Fruit fly (Drosophila melanogaster) whole organism, embryonic: Measurements from ENCODE around the gene pav.

ENCODE experiments used
- Aef1 ChIP-seq: fragments of 200-800 bp; sonication (Bioruptor generic); IDR thresholded peaks from 3 replicates; pipeline ENCODE4 v1.3.6; 2022; ENCODE audit warnings: missing biosample characterization, missing genetic modification characterization
- B-H2 ChIP-seq: fragments of 200-800 bp; sonication (Bioruptor generic); optimal IDR thresholded peaks from 2 replicates; lab custom pipeline; 2018; ENCODE audit warnings: missing biosample characterization, mild to moderate bottlenecking, missing genetic modification characterization
- CG10959 ChIP-seq: fragments of 200-800 bp; sonication (Bioruptor generic); IDR thresholded peaks from 2 replicates; pipeline ENCODE4 v1.3.6; 2022; ENCODE audit warnings: missing biosample characterization, missing genetic modification characterization
- CG12219 ChIP-seq: fragments of 200-800 bp; sonication (Bioruptor generic); optimal IDR thresholded peaks from 3 replicates; lab custom pipeline; 2018; ENCODE audit warnings: missing biosample characterization, mild to moderate bottlenecking, missing genetic modification characterization
- CG12299 ChIP-seq: fragments of 200-800 bp; sonication (Bioruptor generic); optimal IDR thresholded peaks from 2 replicates; lab custom pipeline; 2018; ENCODE audit warnings: missing biosample characterization, mild to moderate bottlenecking, missing genetic modification characterization
- CG12391 ChIP-seq: fragments of 200-800 bp; sonication (Bioruptor generic); optimal IDR thresholded peaks from 3 replicates; lab custom pipeline; 2018; ENCODE audit warnings: missing biosample characterization, mild to moderate bottlenecking, missing genetic modification characterization, moderate library complexity
- CG14050 ChIP-seq: fragments of 200-800 bp; sonication (Bioruptor generic); IDR thresholded peaks from 3 replicates; pipeline ENCODE4 v1.3.6; 2022; ENCODE audit warnings: missing biosample characterization, missing genetic modification characterization
- CG1603 ChIP-seq: fragments of 200-800 bp; sonication (Bioruptor generic); optimal IDR thresholded peaks from 2 replicates; lab custom pipeline; 2019; ENCODE audit warnings: missing biosample characterization, mild to moderate bottlenecking, missing genetic modification characterization, moderate library complexity
- CG16815 ChIP-seq: fragments of 200-800 bp; sonication (Bioruptor generic); optimal IDR thresholded peaks from 3 replicates; lab custom pipeline; 2017; ENCODE audit warnings: missing biosample characterization, mild to moderate bottlenecking, missing genetic modification characterization
- CG18476 ChIP-seq: fragments of 200-800 bp; sonication (Bioruptor generic); optimal IDR thresholded peaks from 2 replicates; lab custom pipeline; 2016; ENCODE audit warnings: missing biosample characterization, mild to moderate bottlenecking, missing genetic modification characterization
- CG30020 ChIP-seq: fragments of 200-800 bp; optimal IDR thresholded peaks from 2 replicates; lab custom pipeline; 2019; ENCODE audit warnings: missing biosample characterization, mild to moderate bottlenecking, missing genetic modification characterization, moderate library complexity
- CG31365 ChIP-seq: fragments of 200-800 bp; sonication (Bioruptor generic); optimal IDR thresholded peaks from 2 replicates; lab custom pipeline; 2018; ENCODE audit warnings: missing biosample characterization, mild to moderate bottlenecking, missing genetic modification characterization
- CG34376 ChIP-seq: fragments of 200-800 bp; sonication (Bioruptor generic); optimal IDR thresholded peaks from 2 replicates; lab custom pipeline; 2018; ENCODE audit warnings: missing biosample characterization, mild to moderate bottlenecking, missing genetic modification characterization
- CG4707 ChIP-seq: fragments of 200-800 bp; sonication (Bioruptor generic); optimal IDR thresholded peaks from 2 replicates; lab custom pipeline; 2018; ENCODE audit warnings: missing biosample characterization, mild to moderate bottlenecking, missing genetic modification characterization, moderate library complexity
- CG6765 ChIP-seq: fragments of 200-800 bp; sonication (Bioruptor generic); optimal IDR thresholded peaks from 3 replicates; lab custom pipeline; 2017; ENCODE audit warnings: missing biosample characterization, mild to moderate bottlenecking, missing genetic modification characterization
- CG6791 ChIP-seq: fragments of 200-800 bp; sonication (Bioruptor generic); IDR thresholded peaks from 3 replicates; pipeline ENCODE4 v1.3.6; 2022; ENCODE audit warnings: missing biosample characterization, missing genetic modification characterization; ENCODE audit not compliant: partially characterized antibody
- CG7987 ChIP-seq: fragments of 200-800 bp; sonication (Bioruptor generic); optimal IDR thresholded peaks from 2 replicates; lab custom pipeline; 2018; ENCODE audit warnings: missing biosample characterization, mild to moderate bottlenecking, missing genetic modification characterization, moderate library complexity
- CG8359 ChIP-seq: fragments of 200-800 bp; sonication (Bioruptor generic); optimal IDR thresholded peaks from 2 replicates; lab custom pipeline; 2017; ENCODE audit warnings: missing biosample characterization, mild to moderate bottlenecking, missing genetic modification characterization, borderline replicate concordance
- CoRest ChIP-seq: fragments of 200-800 bp; sonication (Bioruptor generic); optimal IDR thresholded peaks from 3 replicates; lab custom pipeline; 2018; ENCODE audit warnings: missing biosample characterization, mild to moderate bottlenecking, missing genetic modification characterization, moderate library complexity
- D ChIP-seq, 2 experiments: fragments of 200-800 bp in 1 of 2; fragments of >200 bp in 1 of 2; sonication (Bioruptor generic) in 1 of 2; optimal IDR thresholded peaks; 2 replicates in 1 of 2; 3 replicates in 1 of 2; lab custom pipeline; 2017; ENCODE audit warnings: mild to moderate bottlenecking in 1 of 2, missing biosample characterization in 1 of 2, missing genetic modification characterization in 1 of 2, missing genetic modification reagents in 1 of 2
- Dip2 ChIP-seq: fragments of 200-800 bp; sonication (Bioruptor generic); IDR thresholded peaks from 2 replicates; pipeline ENCODE4 v1.3.6; 2022; ENCODE audit warnings: missing biosample characterization, missing genetic modification characterization
- Drgx ChIP-seq: fragments of 200-800 bp; sonication (Bioruptor generic); IDR thresholded peaks from 2 replicates; pipeline ENCODE4 v1.3.6; 2022; ENCODE audit warnings: missing biosample characterization, missing genetic modification characterization
- Ets65A ChIP-seq: fragments of 200-800 bp; sonication (Bioruptor generic); peaks from one replicate; lab custom pipeline; 2016; ENCODE audit warnings: missing biosample characterization, missing genetic modification characterization
- Hey ChIP-seq: fragments of 200-800 bp; sonication (Bioruptor generic); optimal IDR thresholded peaks from 3 replicates; lab custom pipeline; 2018; ENCODE audit warnings: missing biosample characterization, mild to moderate bottlenecking, missing genetic modification characterization
- Hr39 ChIP-seq: fragments of >200 bp; optimal IDR thresholded peaks from 2 replicates; lab custom pipeline; 2017
- Lim3 ChIP-seq: fragments of 200-800 bp; sonication (Bioruptor generic); IDR thresholded peaks from 2 replicates; pipeline ENCODE4 v1.3.6; 2022; ENCODE audit warnings: missing biosample characterization, missing genetic modification characterization
- MESR4 ChIP-seq: fragments of 200-800 bp; sonication (Bioruptor generic); optimal IDR thresholded peaks from 2 replicates; lab custom pipeline; 2018; ENCODE audit warnings: missing biosample characterization, mild to moderate bottlenecking, missing genetic modification characterization, moderate library complexity
- MTF-1 ChIP-seq: fragments of 200-800 bp; sonication (Bioruptor generic); optimal IDR thresholded peaks from 2 replicates; lab custom pipeline; 2018; ENCODE audit warnings: missing biosample characterization, mild to moderate bottlenecking, missing genetic modification characterization, borderline replicate concordance
- Mes4 ChIP-seq: fragments of 200-800 bp; sonication (Bioruptor generic); optimal IDR thresholded peaks from 2 replicates; lab custom pipeline; 2016; ENCODE audit warnings: missing biosample characterization, missing genetic modification characterization
- Scr ChIP-seq: fragments of 200-800 bp; sonication (Bioruptor generic); IDR thresholded peaks from 2 replicates; pipeline ENCODE4 v1.3.6; 2022; ENCODE audit warnings: missing biosample characterization, missing genetic modification characterization; ENCODE audit not compliant: partially characterized antibody
- Sox100B ChIP-seq: fragments of 200-800 bp; sonication (Bioruptor generic); optimal IDR thresholded peaks from 3 replicates; lab custom pipeline; 2018; ENCODE audit warnings: missing biosample characterization, mild to moderate bottlenecking, missing genetic modification characterization
- ase ChIP-seq: fragments of 200-800 bp; sonication (Bioruptor generic); IDR thresholded peaks from 3 replicates; pipeline ENCODE4 v1.3.6; 2022; ENCODE audit warnings: missing biosample characterization, missing genetic modification characterization
- btn ChIP-seq: fragments of 200-800 bp; sonication (Bioruptor generic); optimal IDR thresholded peaks from 2 replicates; lab custom pipeline; 2016; ENCODE audit warnings: missing biosample characterization, missing genetic modification characterization
- dan ChIP-seq: fragments of 200-800 bp; sonication (Bioruptor generic); IDR thresholded peaks from 2 replicates; pipeline ENCODE4 v1.3.6; 2022; ENCODE audit warnings: missing biosample characterization, missing genetic modification characterization
- dmrt99B ChIP-seq: fragments of 200-800 bp; sonication (Bioruptor generic); optimal IDR thresholded peaks from 2 replicates; lab custom pipeline; 2018; ENCODE audit warnings: missing biosample characterization, mild to moderate bottlenecking, missing genetic modification characterization, moderate library complexity
- dpn ChIP-seq, 2 experiments: fragments of 200-800 bp; sonication (Bioruptor generic); optimal IDR thresholded peaks; 3 replicates each; lab custom pipeline; 2016; ENCODE audit warnings: missing biosample characterization in 2 of 2, missing genetic modification characterization in 2 of 2
- emc ChIP-seq: fragments of 200-800 bp; sonication (Bioruptor generic); optimal IDR thresholded peaks from 2 replicates; lab custom pipeline; 2016; ENCODE audit warnings: missing biosample characterization, missing genetic modification characterization
- fd3F ChIP-seq: fragments of 200-800 bp; sonication (Bioruptor generic); optimal IDR thresholded peaks from 2 replicates; lab custom pipeline; 2018; ENCODE audit warnings: missing biosample characterization, mild to moderate bottlenecking, missing genetic modification characterization, moderate library complexity
- fd64A ChIP-seq: fragments of 200-800 bp; sonication (Bioruptor generic); optimal IDR thresholded peaks from 3 replicates; lab custom pipeline; 2018; ENCODE audit warnings: missing biosample characterization, mild to moderate bottlenecking, missing genetic modification characterization
- jing ChIP-seq: fragments of 200-800 bp; sonication (Bioruptor generic); optimal IDR thresholded peaks from 2 replicates; lab custom pipeline; 2018; ENCODE audit warnings: missing biosample characterization, mild to moderate bottlenecking, missing genetic modification characterization
- lbe ChIP-seq: fragments of 200-800 bp; sonication (Bioruptor generic); optimal IDR thresholded peaks from 2 replicates; lab custom pipeline; 2016; ENCODE audit warnings: missing biosample characterization, mild to moderate bottlenecking, missing genetic modification characterization
- nerfin-2 ChIP-seq: fragments of 200-800 bp; sonication (Bioruptor generic); IDR thresholded peaks from 2 replicates; pipeline ENCODE4 v1.3.6; 2022; ENCODE audit warnings: missing biosample characterization, missing genetic modification characterization; ENCODE audit not compliant: partially characterized antibody
- pan ChIP-seq, 4 experiments: fragments of >200 bp in 3 of 4; fragments of 200-800 bp in 1 of 4; sonication (Bioruptor generic) in 1 of 4; optimal IDR thresholded peaks in 3 of 4; IDR thresholded peaks in 1 of 4; 2 replicates each; pipeline versions ENCODE4 v1.3.6 to Lab custom; 2017 to 2022; ENCODE audit warnings: missing biosample characterization in 2 of 4, missing genetic modification characterization in 2 of 4, mixed read lengths in 1 of 4
- psq ChIP-seq: fragments of 200-800 bp; sonication (Bioruptor generic); optimal IDR thresholded peaks from 2 replicates; lab custom pipeline; 2017; ENCODE audit warnings: missing biosample characterization, missing genetic modification characterization
- sens ChIP-seq: fragments of 200-800 bp; sonication (Bioruptor generic); peaks from one replicate; lab custom pipeline; 2016; ENCODE audit warnings: missing biosample characterization, missing genetic modification characterization
- sim ChIP-seq: fragments of 200-800 bp; sonication (Bioruptor generic); IDR thresholded peaks from 2 replicates; pipeline ENCODE4 v1.3.6; 2022; ENCODE audit warnings: missing biosample characterization, missing genetic modification characterization
- tap ChIP-seq: fragments of 200-800 bp; optimal IDR thresholded peaks from 3 replicates; lab custom pipeline; 2019; ENCODE audit warnings: missing biosample characterization, mild to moderate bottlenecking, missing genetic modification characterization, moderate library complexity
- toy ChIP-seq: fragments of 200-800 bp; sonication (Bioruptor generic); IDR thresholded peaks from 2 replicates; pipeline ENCODE4 v1.3.6; 2022; ENCODE audit warnings: missing biosample characterization, missing genetic modification characterization

The pav gene

DNA sequence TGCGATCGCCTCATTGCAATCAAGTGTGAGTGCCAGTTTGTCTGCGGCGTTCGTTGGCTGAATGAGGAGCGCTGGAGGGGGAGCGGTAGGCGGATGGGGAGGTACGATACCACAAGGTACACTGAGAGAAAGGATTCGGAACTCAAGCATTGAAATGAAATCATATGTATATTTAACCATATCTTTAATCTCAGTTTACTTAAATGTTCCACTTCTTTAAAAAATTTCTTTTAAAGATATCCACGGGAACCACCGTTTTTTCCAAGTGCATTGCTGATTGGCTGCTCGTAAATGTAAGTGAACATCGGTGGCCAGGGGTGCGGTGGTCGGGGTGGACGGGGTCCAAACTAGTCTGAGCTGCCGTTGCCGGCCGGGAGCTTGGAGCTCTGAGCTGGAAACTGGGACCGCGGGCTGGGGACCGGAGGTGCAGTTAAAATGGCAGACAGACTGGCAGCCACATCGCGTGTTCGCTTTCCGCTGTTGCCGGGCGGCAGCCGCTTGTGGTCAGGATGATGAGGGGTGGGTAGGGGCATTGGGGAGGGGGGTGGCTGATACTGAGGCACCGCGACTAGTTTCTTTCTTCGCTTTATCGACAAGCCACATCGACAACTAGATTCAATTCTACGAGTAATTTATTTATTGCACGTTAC lies 14.2 kb upstream of the pav start:
- TF ChIP-seq dan (GFP tag; lab: Robert Waterston, UW) (peak; percentile 87), CG7987 (GFP tag; lab: Kevin White, UChicago) (peak; percentile 85), CG14050 (GFP tag; lab: Robert Waterston, UW) (peak; percentile 97), lbe (GFP tag; lab: Kevin White, UChicago) (peak; percentile 88), fd64A (GFP tag; lab: Kevin White, UChicago) (peak; percentile 96), MTF-1 (peak; percentile 94), sim (GFP tag; lab: Robert Waterston, UW) (peak; percentile 95), Sox100B (peak; percentile 96), B-H2 (GFP tag; lab: Kevin White, UChicago) (peak; percentile 77), CG8359 (GFP tag; lab: Kevin White, UChicago) (peak; percentile 91), btn (GFP tag; lab: Kevin White, UChicago) (peak; percentile 97), MESR4 (GFP tag; lab: Kevin White, UChicago) (peak; percentile 56), sens (GFP tag; lab: Kevin White, UChicago) (peak; percentile 100), psq (peak; percentile 92), CG31365 (peak; percentile 76), CG34376 (peak; percentile 68), Drgx (GFP tag; lab: Robert Waterston, UW) (peak; percentile 99), CG4707 (peak; percentile 93), CoRest (tag; lab: Kevin White, UChicago) (peak; percentile 97), Ets65A (peak; percentile 99), tap (tag; lab: Kevin White, UChicago) (peak; percentile 94), CG18476 (GFP tag; lab: Kevin White, UChicago) (peak; percentile 90), Scr (GFP tag; lab: Robert Waterston, UW) (no peak), CG6791 (GFP tag; lab: Robert Waterston, UW) (no peak), Hey (peak; percentile 72), Mes4 (GFP tag; lab: Kevin White, UChicago) (peak; percentile 97), CG16815 (peak; percentile 90), Hr39 (lab: Kevin White, UChicago) (no peak), CG12299 (peak; percentile 92), emc (GFP tag; lab: Kevin White, UChicago) (peak; percentile 67), CG30020 (tag; lab: Kevin White, UChicago) (peak; percentile 82), Dip2 (GFP tag; lab: Robert Waterston, UW) (peak; percentile 48; the same call in 1 of the 2 replicates), CG10959 (GFP tag; lab: Robert Waterston, UW) (peak; percentile 94), pan (optimal IDR thresholded peaks at IDR 0.05; lab: Kevin White, UChicago) (no peak), pan (GFP tag; optimal IDR thresholded peaks at IDR 0.05 in 1 of 2, IDR thresholded peaks at IDR 0.05 in 1 of 2) (peak in 1 of 2 experiments; percentile 97), CG1603 (peak; percentile 98), CG12219 (GFP tag; lab: Kevin White, UChicago) (peak; percentile 97), Aef1 (GFP tag; lab: Robert Waterston, UW) (peak; percentile 95), dmrt99B (tag; lab: Kevin White, UChicago) (peak; percentile 98), CG6765 (GFP tag; lab: Kevin White, UChicago) (peak; percentile 42), Lim3 (GFP tag; lab: Robert Waterston, UW) (peak; percentile 96), toy (GFP tag; lab: Robert Waterston, UW) (peak; percentile 73), nerfin-2 (GFP tag; lab: Robert Waterston, UW) (no peak), dpn (GFP tag; optimal IDR thresholded peaks at IDR 0.05; lab: Kevin White, UChicago) (peak; percentile 94 to 96), CG12391 (tag; lab: Kevin White, UChicago) (peak; percentile 98), fd3F (GFP tag; lab: Kevin White, UChicago) (peak; percentile 84), ase (GFP tag; lab: Robert Waterston, UW) (peak; percentile 97), jing (GFP tag; lab: Kevin White, UChicago) (peak; percentile 97), D (optimal IDR thresholded peaks at IDR 0.05; lab: Kevin White, UChicago) (no peak), D (GFP tag; optimal IDR thresholded peaks at IDR 0.05; lab: Kevin White, UChicago) (peak; percentile 97)
